Worm (Caenorhabditis elegans) whole organism, young adult: ENCODE data around the gene decr-1.1.

Source experiments
- B0019.2 ChIP-seq: fragments of 200-800 bp; sonication (Bioruptor generic); conservative IDR thresholded peaks from 2 replicates; pipeline ENCODE4 v1.3.6; 2022; ENCODE audit warnings: missing genetic modification reagents, missing genetic modification characterization, missing compliant biosample characterization
- B0336.3 ChIP-seq: fragments of 200-800 bp; sonication (Bioruptor generic); IDR thresholded peaks from 2 replicates; pipeline ENCODE4 v1.3.6; 2022; ENCODE audit warnings: missing genetic modification characterization, missing compliant biosample characterization
- C06A6.2 ChIP-seq: fragments of 200-800 bp; sonication (Bioruptor generic); conservative IDR thresholded peaks from 2 replicates; pipeline ENCODE4 v1.3.6; 2022; ENCODE audit warnings: missing genetic modification characterization, missing compliant biosample characterization
- F33H1.4 ChIP-seq: fragments of 200-800 bp; sonication (Bioruptor generic); IDR thresholded peaks from 2 replicates; pipeline ENCODE4 v1.3.6; 2022; ENCODE audit warnings: missing genetic modification reagents, missing genetic modification characterization, missing compliant biosample characterization
- F52B5.7 ChIP-seq: sonication (generic microtip); optimal IDR thresholded peaks from 2 replicates; lab custom pipeline; 2016; ENCODE audit warnings: mild to moderate bottlenecking, missing genetic modification characterization, missing compliant biosample characterization
- T07F8.4 ChIP-seq: sonication (generic microtip); optimal IDR thresholded peaks from 2 replicates; lab custom pipeline; 2016; ENCODE audit warnings: mild to moderate bottlenecking, missing genetic modification characterization, moderate library complexity, missing compliant biosample characterization
- T26A5.8 ChIP-seq: sonication (generic microtip); optimal IDR thresholded peaks from 2 replicates; lab custom pipeline; 2016; ENCODE audit warnings: missing genetic modification characterization, missing compliant biosample characterization
- Y53F4B.3 ChIP-seq: fragments of 200-800 bp; sonication (Bioruptor generic); IDR thresholded peaks from 2 replicates; pipeline ENCODE4 v1.3.6; 2022; ENCODE audit warnings: missing genetic modification reagents, missing genetic modification characterization, missing compliant biosample characterization
- attf-5 ChIP-seq: fragments of 200-800 bp; sonication (Bioruptor generic); optimal IDR thresholded peaks from 2 replicates; lab custom pipeline; 2018; ENCODE audit warnings: mild to moderate bottlenecking, missing genetic modification characterization, missing compliant biosample characterization
- cebp-2 ChIP-seq: fragments of 200-800 bp; sonication (Bioruptor generic); IDR thresholded peaks from 2 replicates; pipeline ENCODE4 v1.3.6; 2022; ENCODE audit warnings: missing genetic modification characterization, missing compliant biosample characterization
- dpff-1 ChIP-seq: sonication (generic microtip); optimal IDR thresholded peaks from 2 replicates; lab custom pipeline; 2017; ENCODE audit warnings: mild to moderate bottlenecking, missing genetic modification characterization, missing compliant biosample characterization
- dpl-1 ChIP-seq: fragments of 150-350 bp; optimal IDR thresholded peaks from 2 replicates; lab custom pipeline; 2014; ENCODE audit warnings: missing biosample characterization, missing genetic modification reagents, missing genetic modification characterization
- egrh-3 ChIP-seq: fragments of 200-800 bp; sonication (Bioruptor generic); IDR thresholded peaks from 2 replicates; pipeline ENCODE4 v1.3.6; 2022; ENCODE audit warnings: missing genetic modification reagents, missing genetic modification characterization, missing compliant biosample characterization
- gei-17 ChIP-seq: fragments of 200-800 bp; sonication (Bioruptor generic); optimal IDR thresholded peaks from 2 replicates; lab custom pipeline; 2018; ENCODE audit warnings: mild to moderate bottlenecking, missing genetic modification characterization, missing compliant biosample characterization
- hlh-12 ChIP-seq: sonication (generic microtip); optimal IDR thresholded peaks from 2 replicates; lab custom pipeline; 2016; ENCODE audit warnings: missing genetic modification characterization, missing compliant biosample characterization
- hmg-1.2 ChIP-seq: fragments of 200-800 bp; sonication (Bioruptor generic); IDR thresholded peaks from 2 replicates; pipeline ENCODE4 v1.3.6; 2022; ENCODE audit warnings: missing genetic modification reagents, missing genetic modification characterization, missing compliant biosample characterization
- hsf-1 ChIP-seq: fragments of 200-800 bp; sonication (Bioruptor generic); IDR thresholded peaks from 2 replicates; pipeline ENCODE4 v1.3.6; 2022; ENCODE audit warnings: missing genetic modification reagents, missing genetic modification characterization, missing compliant biosample characterization
- let-607 ChIP-seq, 2 experiments: fragments of 200-800 bp in 1 of 2; sonication (Bioruptor generic) in 1 of 2; sonication (generic microtip) in 1 of 2; optimal IDR thresholded peaks; 2 replicates each; lab custom pipeline; 2016 to 2018; ENCODE audit warnings: mild to moderate bottlenecking in 2 of 2, missing compliant biosample characterization in 2 of 2, missing genetic modification characterization in 2 of 2, moderate library complexity in 2 of 2, missing genotype in 1 of 2
- lin-26 ChIP-seq: fragments of 200-800 bp; sonication (Bioruptor generic); IDR thresholded peaks from 2 replicates; pipeline ENCODE4 v1.3.6; 2022; ENCODE audit warnings: missing genetic modification reagents, missing genetic modification characterization, missing compliant biosample characterization
- lin-40 ChIP-seq: sonication (generic microtip); optimal IDR thresholded peaks from 2 replicates; lab custom pipeline; 2016; ENCODE audit warnings: missing genetic modification characterization, mild to moderate bottlenecking, missing compliant biosample characterization, missing genotype, missing genetic modification reagents
- lin-54 ChIP-seq: fragments of 200-800 bp; sonication (Bioruptor generic); optimal IDR thresholded peaks from 2 replicates; lab custom pipeline; 2018; ENCODE audit warnings: mild to moderate bottlenecking, missing genetic modification characterization, missing compliant biosample characterization
- madf-10 ChIP-seq: sonication (generic microtip); optimal IDR thresholded peaks from 2 replicates; lab custom pipeline; 2016; ENCODE audit warnings: mild to moderate bottlenecking, missing genetic modification characterization, missing compliant biosample characterization
- madf-3 ChIP-seq: fragments of 200-800 bp; sonication (Bioruptor generic); IDR thresholded peaks from 2 replicates; pipeline ENCODE4 v1.3.6; 2022; ENCODE audit warnings: missing genetic modification reagents, missing genetic modification characterization, missing compliant biosample characterization
- madf-8 ChIP-seq: fragments of 200-800 bp; sonication (Bioruptor generic); conservative IDR thresholded peaks from 2 replicates; pipeline ENCODE4 v1.3.6; 2022; ENCODE audit warnings: missing genetic modification reagents, missing genetic modification characterization, missing compliant biosample characterization
- mel-28 ChIP-seq: sonication (generic microtip); optimal IDR thresholded peaks from 2 replicates; lab custom pipeline; 2016; ENCODE audit warnings: borderline replicate concordance, mild to moderate bottlenecking, missing genetic modification characterization, missing compliant biosample characterization
- nfya-1 ChIP-seq: sonication (generic microtip); optimal IDR thresholded peaks from 2 replicates; lab custom pipeline; 2017; ENCODE audit warnings: antibody characterized with exemption, missing compliant biosample characterization, missing genetic modification characterization, borderline replicate concordance; ENCODE audit not compliant: insufficient read depth
- nfya-2 ChIP-seq: fragments of 200-800 bp; sonication (Bioruptor generic); IDR thresholded peaks from 2 replicates; pipeline ENCODE4 v1.3.6; 2022; ENCODE audit warnings: missing genetic modification reagents, missing genetic modification characterization, missing compliant biosample characterization
- nhr-179 ChIP-seq: sonication (generic microtip); optimal IDR thresholded peaks from 2 replicates; lab custom pipeline; 2016; ENCODE audit warnings: mild to moderate bottlenecking, missing genetic modification characterization, missing compliant biosample characterization
- nhr-27 ChIP-seq: fragments of 200-800 bp; sonication (Bioruptor generic); optimal IDR thresholded peaks from 2 replicates; lab custom pipeline; 2018; ENCODE audit warnings: mild to moderate bottlenecking, missing genetic modification characterization, moderate library complexity, missing compliant biosample characterization
- nhr-80 ChIP-seq: sonication (generic microtip); optimal IDR thresholded peaks from 2 replicates; lab custom pipeline; 2016; ENCODE audit warnings: missing genetic modification characterization, missing compliant biosample characterization
- unc-130 ChIP-seq: sonication (generic microtip); optimal IDR thresholded peaks from 2 replicates; lab custom pipeline; 2016; ENCODE audit warnings: missing genetic modification reagents, missing genetic modification characterization, missing compliant biosample characterization
- zfh-2 ChIP-seq: fragments of 200-800 bp; sonication (Bioruptor generic); conservative IDR thresholded peaks from 2 replicates; pipeline ENCODE4 v1.3.6; 2022; ENCODE audit warnings: missing genetic modification reagents, missing genetic modification characterization, missing compliant biosample characterization
- ztf-26 ChIP-seq: sonication (generic microtip); optimal IDR thresholded peaks from 2 replicates; lab custom pipeline; 2017; ENCODE audit warnings: missing genetic modification characterization, missing compliant biosample characterization
- ztf-3 ChIP-seq: fragments of 200-800 bp; sonication (Bioruptor generic); optimal IDR thresholded peaks from 2 replicates; lab custom pipeline; 2018; ENCODE audit warnings: mild to moderate bottlenecking, missing genetic modification characterization, missing compliant biosample characterization
- ztf-6 ChIP-seq: fragments of 200-800 bp; sonication (Bioruptor generic); IDR thresholded peaks from 2 replicates; pipeline ENCODE4 v1.3.6; 2022; ENCODE audit warnings: missing genetic modification reagents, missing genetic modification characterization, missing compliant biosample characterization

decr-1.1 gene

DNA sequence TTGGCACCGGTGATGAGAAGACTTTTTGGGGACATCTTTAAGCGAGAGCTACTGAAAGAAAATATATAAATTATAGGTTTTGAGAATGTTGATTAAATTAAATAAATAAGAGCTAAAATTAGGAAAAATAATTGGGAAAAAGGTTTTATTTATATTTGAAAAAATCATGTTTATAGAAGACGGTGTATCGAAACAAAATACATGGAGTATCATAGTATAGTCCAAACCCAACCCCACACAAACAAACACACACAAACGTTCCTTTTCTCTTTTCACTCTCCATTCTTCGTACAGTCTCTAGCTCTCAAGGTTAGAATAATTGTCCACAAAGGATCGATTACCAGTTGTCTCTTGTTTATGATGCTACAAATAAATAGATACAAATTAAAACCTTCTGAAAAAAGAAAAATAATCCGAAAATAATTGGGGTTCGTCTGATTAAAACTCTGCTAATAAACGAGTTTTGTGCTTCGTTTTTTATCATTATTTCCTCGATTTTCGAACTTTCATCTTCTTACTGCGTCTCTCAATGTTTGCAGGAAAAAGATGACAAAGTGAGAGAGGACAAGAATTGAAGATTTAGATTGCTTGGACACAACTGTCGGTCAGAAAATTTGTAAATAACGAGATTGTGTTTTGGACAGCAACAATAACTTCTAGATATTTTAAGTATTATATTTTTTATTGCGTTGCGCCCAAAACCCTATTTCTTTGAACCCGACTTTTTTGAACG lies 25.7 kb upstream of the decr-1.1 start, which contains the start of gene F20G2.2:
F20G2.2 (minus strand) TSS at position 51 of the 733 bp plus-strand sequence.
- TF ChIP-seq F33H1.4 = no peak
- peak; percentile 23 for TF ChIP-seq nhr-80 (tag; lab: Kevin White, UChicago)

DNA sequence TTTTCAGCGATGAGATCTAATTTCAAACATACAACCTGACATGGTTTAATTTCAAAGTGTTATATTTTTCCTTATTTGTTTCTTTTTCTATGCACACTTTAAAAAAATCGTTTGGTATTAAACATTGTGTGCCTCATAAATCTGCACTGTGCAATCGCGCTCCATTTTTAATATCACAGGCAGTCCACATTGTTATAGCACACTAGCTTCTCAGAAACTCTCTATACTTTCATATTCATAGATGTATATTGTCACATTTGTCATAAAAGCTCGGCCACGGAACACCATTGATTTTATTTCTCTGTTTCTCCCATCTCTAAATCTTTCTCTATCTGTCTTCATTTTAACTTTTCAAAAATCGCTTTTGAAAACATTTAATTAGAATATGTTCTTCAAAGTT lies 24.9 kb upstream of the decr-1.1 start:
- TF ChIP-seq lin-26 (no peak), attf-5 (GFP tag; lab: Kevin White, UChicago) (peak; percentile 20)

- TF ChIP-seq C06A6.2 (GFP tag; lab: Robert Waterston, UW) (no peak), hsf-1 (GFP tag; lab: Robert Waterston, UW) (no peak), unc-130 (GFP tag; lab: Kevin White, UChicago) (no peak), zfh-2 (GFP tag; lab: Robert Waterston, UW) (no peak), lin-54 (GFP tag; lab: Kevin White, UChicago) (no peak), nfya-2 (no peak), madf-10 (tag; lab: Kevin White, UChicago) (no peak)
Measured at ce11 chrV:13762426-13763127, 19.6 kb upstream of the decr-1.1 start, which contains the start of gene F20G2.6. Gene F20G2.6 (plus strand): TSS chrV:13763077.

DNA sequence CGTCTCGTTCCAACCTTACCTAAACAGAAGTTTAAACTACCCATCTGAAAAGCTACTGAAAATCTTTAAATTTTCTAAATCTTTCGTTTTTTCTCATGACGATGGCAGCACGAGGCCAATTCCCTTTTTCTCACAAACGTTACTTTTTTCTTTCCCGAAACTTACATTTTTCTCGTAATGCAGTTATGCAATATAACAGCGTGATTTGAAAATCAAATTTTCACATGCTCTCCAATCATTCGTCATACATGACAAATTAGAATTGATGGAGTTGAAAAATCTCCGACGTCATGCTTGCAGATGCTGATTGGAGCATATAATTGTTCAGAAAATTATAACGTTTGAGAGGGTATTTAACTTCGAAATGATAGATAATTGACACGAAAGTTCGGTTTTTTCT lies 18.5 kb upstream of the decr-1.1 start:
- TF ChIP-seq hmg-1.2 (no peak), egrh-3 (GFP tag; lab: Robert Waterston, UW) (no peak), ztf-6 (no peak), F33H1.4 (no peak), cebp-2 (GFP tag; lab: Robert Waterston, UW) (no peak), ztf-3 (GFP tag; lab: Kevin White, UChicago) (no peak), F52B5.7 (tag; lab: Kevin White, UChicago) (no peak)

- TF ChIP-seq let-607 (tag; optimal IDR thresholded peaks at IDR 0.05; lab: Kevin White, UChicago) (no peak), T07F8.4 (tag; lab: Kevin White, UChicago) (no peak), lin-40 (no peak), nhr-179 (no peak), B0019.2 (GFP tag; lab: Robert Waterston, UW) (no peak), B0336.3 (GFP tag; lab: Robert Waterston, UW) (no peak), Y53F4B.3 (GFP tag; lab: Robert Waterston, UW) (no peak), F52B5.7 (tag; lab: Kevin White, UChicago) (no peak), mel-28 (tag; lab: Kevin White, UChicago) (no peak), nhr-27 (tag; lab: Kevin White, UChicago) (no peak), dpff-1 (no peak), madf-3 (GFP tag; lab: Robert Waterston, UW) (no peak), hlh-12 (tag; lab: Kevin White, UChicago) (no peak), madf-8 (GFP tag; lab: Robert Waterston, UW) (no peak), nfya-1 (tag; lab: Kevin White, UChicago) (no peak), unc-130 (GFP tag; lab: Kevin White, UChicago) (no peak), ztf-26 (tag; lab: Kevin White, UChicago) (no peak), dpl-1 (GFP tag; lab: Kevin White, UChicago) (no peak), T26A5.8 (no peak), gei-17 (GFP tag; lab: Kevin White, UChicago) (no peak)
Measured at ce11 chrV:13768388-13768787, 13.8 kb upstream of the decr-1.1 start, which contains the start of gene F20G2.3. Gene F20G2.3 (minus strand): TSS chrV:13768488.
